Fruit fly (Drosophila melanogaster): ENCODE results near the gene CG1146.

CG1146 gene

dm6 chr3L:2466411-2467015 is 22.1 kb upstream of the CG1146 start (continued):
- TF ChIP-seq CG6254 (GFP tag; optimal IDR thresholded peaks at IDR 0.05) (no peak), onecut (GFP tag; IDR thresholded peaks at IDR 0.05) (no peak; the same call in none of the 2 replicates), CG11456 (GFP tag; IDR thresholded peaks at IDR 0.05) (peak; percentile 70; the same call in 1 of the 3 replicates), Side (GFP tag; optimal IDR thresholded peaks at IDR 0.05) (no peak), sug (tag; optimal IDR thresholded peaks at IDR 0.05) (peak; percentile 57), klu (GFP tag; IDR thresholded peaks at IDR 0.05) (no peak), CG6272 (GFP tag; IDR thresholded peaks at IDR 0.05) (no peak), vvl (GFP tag; IDR thresholded peaks at IDR 0.05) (peak; percentile 86), B-H1 (GFP tag; IDR thresholded peaks at IDR 0.05) (no peak), pzg (GFP tag; optimal IDR thresholded peaks at IDR 0.05) (peak; percentile 93), pho (GFP tag; optimal IDR thresholded peaks at IDR 0.05) (peak; percentile 32), MBD-R2 (GFP tag; IDR thresholded peaks at IDR 0.05) (0 out of 2 replicates have a peak, but pooled peaks have one; percentile 20), zf30C (GFP tag; optimal IDR thresholded peaks at IDR 0.05) (peak; percentile 29), Trl (optimal IDR thresholded peaks at IDR 0.05) (peak; percentile 63 to 74), Trl (GFP tag; optimal IDR thresholded peaks at IDR 0.05) (peak; percentile 85), CG1647 (GFP tag; optimal IDR thresholded peaks at IDR 0.05) (no peak), pita (GFP tag; optimal IDR thresholded peaks at IDR 0.05) (peak; percentile 96), Usf (GFP tag; optimal IDR thresholded peaks at IDR 0.05) (no peak), CG8281 (tag; optimal IDR thresholded peaks at IDR 0.05) (no peak), ems (GFP tag; optimal IDR thresholded peaks at IDR 0.05) (no peak), hth (optimal IDR thresholded peaks at IDR 0.05) (no peak), CG8765 (GFP tag; IDR thresholded peaks at IDR 0.05) (peak; percentile 10; the same call in 1 of the 2 replicates), CHES-1-like (GFP tag; optimal IDR thresholded peaks at IDR 0.05) (peak; percentile 34), CG2678 (tag; optimal IDR thresholded peaks at IDR 0.05) (no peak), zen2 (GFP tag; IDR thresholded peaks at IDR 0.05; ENCODE audit: partially characterized antibody) (peak; percentile 74), trem (tag; optimal IDR thresholded peaks at IDR 0.05) (peak; percentile 88), ken (GFP tag; IDR thresholded peaks at IDR 0.05) (peak; percentile 52; the same call in 2 of the 3 replicates), CG8089 (GFP tag; optimal IDR thresholded peaks at IDR 0.05) (no peak), Ets97D (GFP tag; optimal IDR thresholded peaks at IDR 0.05) (peak; percentile 78), Mes4 (GFP tag; optimal IDR thresholded peaks at IDR 0.05) (peak; percentile 41), Gug (GFP tag; IDR thresholded peaks at IDR 0.05) (0 out of 4 replicates have a peak, but pooled peaks have one; percentile 8), HmgD (GFP tag; optimal IDR thresholded peaks at IDR 0.05) (peak; percentile 64), caup (GFP tag; optimal IDR thresholded peaks at IDR 0.05; ENCODE audit: severe bottlenecking) (peak; percentile 59), grn (GFP tag; optimal IDR thresholded peaks at IDR 0.05) (no peak), Deaf1 (tag; optimal IDR thresholded peaks at IDR 0.05) (peak; percentile 49), sr (GFP tag; IDR thresholded peaks at IDR 0.05) (0 out of 3 replicates have a peak, but pooled peaks have one; percentile 16), lilli (GFP tag; optimal IDR thresholded peaks at IDR 0.05) (peak; percentile 37), CG15269 (tag; optimal IDR thresholded peaks at IDR 0.05) (peak; percentile 12), B-H2 (GFP tag; optimal IDR thresholded peaks at IDR 0.05) (peak; percentile 54), CG2199 (GFP tag; IDR thresholded peaks at IDR 0.05) (0 out of 3 replicates have a peak, but pooled peaks have one; percentile 64), CG12659 (GFP tag; optimal IDR thresholded peaks at IDR 0.05) (peak; percentile 45), Hsf (GFP tag; optimal IDR thresholded peaks at IDR 0.05) (peak; percentile 59), Hr51 (GFP tag; optimal IDR thresholded peaks at IDR 0.05) (peak in 1 of 2 experiments; percentile 28), MESR4 (GFP tag; optimal IDR thresholded peaks at IDR 0.05) (peak; percentile 48), insv (GFP tag; optimal IDR thresholded peaks at IDR 0.05) (peak in 1 of 2 experiments; percentile 78), dpn (GFP tag; optimal IDR thresholded peaks at IDR 0.05) (peak; percentile 35 to 46), CG3163 (GFP tag; optimal IDR thresholded peaks at IDR 0.05) (peak; percentile 100), sens-2 (GFP tag; IDR thresholded peaks at IDR 0.05) (peak; percentile 42; the same call in 1 of the 2 replicates), vnd (GFP tag; IDR thresholded peaks at IDR 0.05; ENCODE audit: partially characterized antibody) (no peak), CG2116 (GFP tag; optimal IDR thresholded peaks at IDR 0.05) (peak; percentile 88)
